Worm (Caenorhabditis elegans): ENCODE results near the gene arrd-23.
A peak's percentile ranks its signal among the peaks of the same experiment; 100 is the strongest.

arrd-23 gene

DNA sequence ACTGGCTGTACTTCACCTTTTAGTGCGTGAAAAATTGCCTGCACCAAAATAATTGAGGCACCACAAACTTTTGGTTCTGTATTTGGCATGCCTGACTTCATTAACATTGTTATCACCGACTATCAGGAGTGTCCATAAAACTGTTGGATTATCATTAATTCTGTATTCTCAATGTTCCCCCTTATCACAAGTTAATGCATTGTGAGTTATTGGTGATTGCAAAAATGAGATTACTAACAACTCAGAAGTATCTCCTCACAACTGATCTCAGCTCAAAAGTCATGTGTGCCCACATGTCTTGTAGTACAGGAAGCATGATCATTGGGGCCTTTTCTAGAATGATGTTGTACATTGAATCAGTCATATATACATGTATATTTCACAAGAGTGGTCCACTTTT, at the start of gene arrd-23:
Gene arrd-23 (plus strand): TSS at position 301 of the 400 bp plus-strand sequence.
- TF ChIP-seq lin-13 (GFP tag; optimal IDR thresholded peaks at IDR 0.05), result no peak
- TF ChIP-seq ces-1 (GFP tag; optimal IDR thresholded peaks at IDR 0.05), result no peak
- TF ChIP-seq zfp-2 (tag; optimal IDR thresholded peaks at IDR 0.05), result no peak
- TF ChIP-seq dmd-9 (GFP tag; IDR thresholded peaks at IDR 0.05), result no peak
- no peak for TF ChIP-seq nhr-41 (GFP tag; IDR thresholded peaks at IDR 0.05)
- peak; percentile 12 for TF ChIP-seq aha-1 (tag)

ce11 chrX:4840653-4841052, 45.1 kb upstream of the arrd-23 start:
- TF ChIP-seq T20F7.1 (GFP tag; optimal IDR thresholded peaks at IDR 0.05), result no peak
- no peak for TF ChIP-seq tag-97 (GFP tag; IDR thresholded peaks at IDR 0.05)
- peak in 1 of 2 experiments; percentile 91 for TF ChIP-seq unc-62 (GFP tag; optimal IDR thresholded peaks at IDR 0.05 in 1 of 2)
- no peak for TF ChIP-seq unc-62 (tag; optimal IDR thresholded peaks at IDR 0.05)

DNA sequence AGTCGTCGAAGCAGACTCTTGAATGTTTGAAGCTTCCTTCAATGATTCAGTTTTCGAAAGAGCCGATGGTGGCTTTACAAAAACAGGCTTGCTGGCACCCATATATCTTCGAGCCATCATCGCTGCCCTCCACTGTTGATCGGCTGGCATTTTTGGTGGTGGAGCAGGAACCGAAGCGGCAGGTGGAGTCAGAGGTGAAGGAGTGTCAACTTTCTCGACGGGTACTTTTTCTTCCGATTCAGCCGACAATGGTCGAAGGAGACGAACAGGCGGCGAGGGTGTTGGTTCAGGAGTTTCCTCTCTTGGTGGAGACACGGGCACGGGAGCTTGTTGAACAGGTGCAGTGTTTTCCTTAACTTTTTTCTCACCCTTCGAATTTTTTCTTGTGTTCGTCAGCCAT, 43.4 kb upstream of the arrd-23 start:
- TF ChIP-seq dmd-8 (GFP tag; IDR thresholded peaks at IDR 0.05) (no peak), set-16 (GFP tag; IDR thresholded peaks at IDR 0.05) (peak; percentile 47)

DNA sequence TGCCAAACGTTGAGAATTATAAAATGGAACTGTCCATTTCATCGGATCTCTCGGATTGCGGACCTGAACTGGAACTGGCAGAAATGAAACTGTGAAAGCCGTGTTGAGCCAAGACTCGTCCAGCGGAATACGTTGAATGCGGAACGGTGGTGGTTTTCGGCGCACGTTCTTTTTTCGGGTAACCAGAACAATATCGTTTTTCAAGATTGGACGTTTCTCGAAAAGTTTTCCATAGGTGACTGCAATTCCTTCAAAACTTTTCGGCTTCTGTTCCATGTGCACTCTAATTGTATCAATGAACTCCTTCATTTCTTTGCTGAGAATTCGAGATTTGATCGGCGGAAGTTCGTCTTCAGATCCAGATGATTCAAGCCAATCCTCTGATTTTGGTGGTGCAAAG, 41.0 kb upstream of the arrd-23 start:
- TF ChIP-seq ces-1 (GFP tag; optimal IDR thresholded peaks at IDR 0.05) (no peak), mdl-1 (tag; optimal IDR thresholded peaks at IDR 0.05) (no peak), aha-1 (tag) (peak; percentile 20), Y5F2A.4 (GFP tag; optimal IDR thresholded peaks at IDR 0.05) (no peak), arid-1 (GFP tag; conservative IDR thresholded peaks at IDR 0.05) (no peak), T26A8.4 (GFP tag; IDR thresholded peaks at IDR 0.05) (no peak), zip-11 (GFP tag; IDR thresholded peaks at IDR 0.05) (no peak), unc-62 (GFP tag; optimal IDR thresholded peaks at IDR 0.05 in 1 of 2) (peak in 1 of 2 experiments; percentile 92), unc-62 (tag; optimal IDR thresholded peaks at IDR 0.05) (no peak), ama-1 (optimal IDR thresholded peaks at IDR 0.05) (no peak)

DNA sequence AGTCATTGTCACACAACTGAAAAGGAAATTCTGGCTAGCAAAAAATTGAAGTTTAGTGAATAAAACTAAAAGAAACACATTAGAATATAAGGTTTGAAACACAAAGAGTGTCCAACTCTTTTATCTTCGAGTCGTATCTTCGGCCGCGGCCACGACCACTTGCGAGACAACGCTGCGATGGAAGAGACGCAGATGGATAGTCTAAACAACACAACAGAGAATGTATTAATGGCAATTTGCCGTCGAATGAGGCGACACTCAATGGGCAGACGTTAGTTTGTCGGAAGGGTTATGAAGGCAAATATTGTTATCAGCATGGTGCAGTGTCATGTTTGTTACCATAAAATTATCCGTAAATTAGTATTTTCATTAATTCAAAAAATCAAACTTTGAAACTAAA, 32.7 kb upstream of the arrd-23 start, which contains the start of gene F39C12.1:
Gene F39C12.1 (minus strand): TSS at position 136 of the 400 bp plus-strand sequence.
- 0 out of 2 replicates have a peak, but pooled peaks have one; percentile 23 for TF ChIP-seq hmg-1.1 (GFP tag; IDR thresholded peaks at IDR 0.05)
- no peak for TF ChIP-seq madf-5 (GFP tag; IDR thresholded peaks at IDR 0.05)
- peak in 1 of 2 experiments; percentile 61 for TF ChIP-seq hif-1 (tag; optimal IDR thresholded peaks at IDR 0.05)
- no peak for TF ChIP-seq jun-1 (tag; optimal IDR thresholded peaks at IDR 0.05)
- no peak for TF ChIP-seq nhr-111 (GFP tag; optimal IDR thresholded peaks at IDR 0.05)
- TF ChIP-seq ceh-32 (tag; optimal IDR thresholded peaks at IDR 0.05; ENCODE audit: poor library complexity), result no peak
- TF ChIP-seq pqm-1 (tag; optimal IDR thresholded peaks at IDR 0.05), result peak; percentile 78
- no peak for TF ChIP-seq daf-16 (GFP tag; optimal IDR thresholded peaks at IDR 0.05)
- TF ChIP-seq daf-16 (tag; optimal IDR thresholded peaks at IDR 0.05), result peak; percentile 90
- TF ChIP-seq nhr-48 (tag; optimal IDR thresholded peaks at IDR 0.05), result no peak
- peak; percentile 11 for TF ChIP-seq nhr-6 (tag; optimal IDR thresholded peaks at IDR 0.05)
- TF ChIP-seq dve-1 (tag; optimal IDR thresholded peaks at IDR 0.05; ENCODE audit: insufficient read depth), result peak; percentile 82
- TF ChIP-seq unc-62 (GFP tag; optimal IDR thresholded peaks at IDR 0.05 in 1 of 2), result no peak
- no peak for TF ChIP-seq unc-62 (tag; optimal IDR thresholded peaks at IDR 0.05)
- peak; percentile 82 for TF ChIP-seq nhr-28 (tag; optimal IDR thresholded peaks at IDR 0.05)
- TF ChIP-seq php-3 (GFP tag; IDR thresholded peaks at IDR 0.05), result peak; percentile 81
- TF ChIP-seq mxl-3 (GFP tag; optimal IDR thresholded peaks at IDR 0.05), result peak; percentile 80
- peak; percentile 90 for TF ChIP-seq mes-2 (tag; optimal IDR thresholded peaks at IDR 0.05; ENCODE audit: poor library complexity, severe bottlenecking)
- TF ChIP-seq hlh-11 (tag; optimal IDR thresholded peaks at IDR 0.05), result peak; percentile 80
- TF ChIP-seq ama-1 (optimal IDR thresholded peaks at IDR 0.05), result no peak
- peak; percentile 76 for TF ChIP-seq dmd-6 (GFP tag; IDR thresholded peaks at IDR 0.05)
